Worm (Caenorhabditis elegans) whole organism, L4 larva: ENCODE results near the gene ZK177.9.
A peak's percentile ranks its signal among the peaks of the same experiment; 100 is the strongest.

Source experiments
- D1046.2 ChIP-seq: fragments of 200-800 bp; sonication (Bioruptor generic); IDR thresholded peaks from 2 replicates; pipeline ENCODE4 v1.3.6; 2022; ENCODE audit warnings: missing genetic modification characterization, missing compliant biosample characterization
- F44E2.7 ChIP-seq: fragments of 200-800 bp; sonication (Bioruptor generic); IDR thresholded peaks from 2 replicates; pipeline ENCODE4 v2.1.2; 2022; ENCODE audit warnings: missing genetic modification characterization, missing compliant biosample characterization
- ZK337.2 ChIP-seq: fragments of 200-800 bp; sonication (Bioruptor generic); IDR thresholded peaks from 2 replicates; pipeline ENCODE4 v1.3.6; 2022; ENCODE audit warnings: missing genetic modification reagents, missing genetic modification characterization, missing compliant biosample characterization
- aha-1 ChIP-seq: fragments of 150-350 bp; peaks from one replicate; lab custom pipeline; 2014; ENCODE audit warnings: missing biosample characterization, missing genetic modification characterization
- aly-2 ChIP-seq: sonication (generic microtip); optimal IDR thresholded peaks from 2 replicates; lab custom pipeline; 2018; ENCODE audit warnings: missing biosample characterization, missing genetic modification characterization
- arid-1 ChIP-seq: fragments of 200-800 bp; sonication (Bioruptor generic); conservative IDR thresholded peaks from 2 replicates; pipeline ENCODE4 v1.3.6; 2022; ENCODE audit warnings: missing genetic modification reagents, missing genetic modification characterization, missing compliant biosample characterization
- attf-4 ChIP-seq: sonication (generic microtip); optimal IDR thresholded peaks from 3 replicates; lab custom pipeline; 2017; ENCODE audit warnings: missing biosample characterization, missing genetic modification characterization
- ceh-44 ChIP-seq: fragments of 200-800 bp; sonication (Bioruptor generic); IDR thresholded peaks from 2 replicates; pipeline ENCODE4 v1.3.6; 2022; ENCODE audit warnings: missing genetic modification reagents, missing genetic modification characterization, missing compliant biosample characterization
- ceh-62 ChIP-seq: sonication (generic microtip); optimal IDR thresholded peaks from 2 replicates; lab custom pipeline; 2017; ENCODE audit warnings: missing biosample characterization, missing genetic modification characterization
- daf-12 ChIP-seq: fragments of 150-350 bp; optimal IDR thresholded peaks from 2 replicates; lab custom pipeline; 2014; ENCODE audit warnings: missing biosample characterization, missing genetic modification reagents, missing genetic modification characterization
- daf-16 ChIP-seq, 3 experiments: sonication (generic microtip); optimal IDR thresholded peaks; 2 replicates each; lab custom pipeline; 2016 to 2017; ENCODE audit warnings: missing genetic modification characterization in 3 of 3, missing genetic modification reagents in 3 of 3, mild to moderate bottlenecking in 2 of 3, missing compliant biosample characterization in 2 of 3, missing biosample characterization in 1 of 3, moderate library complexity in 1 of 3
- dpl-1 ChIP-seq: fragments of 150-350 bp; optimal IDR thresholded peaks from 2 replicates; lab custom pipeline; 2014; ENCODE audit warnings: missing biosample characterization, missing genetic modification reagents, missing genetic modification characterization
- duxl-1 ChIP-seq: sonication (generic microtip); optimal IDR thresholded peaks from 2 replicates; lab custom pipeline; 2016; ENCODE audit warnings: mild to moderate bottlenecking, missing genetic modification characterization, moderate library complexity, missing compliant biosample characterization; ENCODE audit not compliant: poor library complexity
- dve-1 ChIP-seq: sonication (generic microtip); optimal IDR thresholded peaks from 2 replicates; lab custom pipeline; 2017; ENCODE audit warnings: antibody characterized with exemption, mild to moderate bottlenecking, missing genetic modification characterization, missing compliant biosample characterization; ENCODE audit not compliant: insufficient read depth
- egl-27 ChIP-seq: sonication (generic microtip); optimal IDR thresholded peaks from 3 replicates; lab custom pipeline; 2017; ENCODE audit warnings: missing biosample characterization, missing genetic modification reagents, missing genetic modification characterization
- hif-1 ChIP-seq, 2 experiments: sonication (generic microtip); optimal IDR thresholded peaks; 2 replicates each; lab custom pipeline; 2016 to 2017; ENCODE audit warnings: missing compliant biosample characterization in 2 of 2, missing genetic modification characterization in 2 of 2, missing genetic modification reagents in 2 of 2, missing genotype in 2 of 2, mild to moderate bottlenecking in 1 of 2
- hlh-11 ChIP-seq: fragments of 200-800 bp; sonication (Bioruptor generic); optimal IDR thresholded peaks from 2 replicates; lab custom pipeline; 2018; ENCODE audit warnings: mild to moderate bottlenecking, missing genetic modification characterization, missing compliant biosample characterization
- hlh-30 ChIP-seq: sonication (generic microtip); optimal IDR thresholded peaks from 2 replicates; lab custom pipeline; 2017; ENCODE audit warnings: antibody characterized with exemption, mild to moderate bottlenecking, missing genetic modification characterization, missing compliant biosample characterization; ENCODE audit not compliant: insufficient read depth
- lin-15B ChIP-seq: fragments of 150-350 bp; sonication (generic microtip); optimal IDR thresholded peaks from 3 replicates; lab custom pipeline; 2014; ENCODE audit warnings: missing biosample characterization, missing genetic modification characterization
- mdl-1 ChIP-seq, 2 experiments: fragments of 150-350 bp in 1 of 2; sonication (generic microtip) in 1 of 2; optimal IDR thresholded peaks; 2 replicates each; lab custom pipeline; 2014 to 2017; ENCODE audit warnings: missing biosample characterization in 2 of 2, missing genetic modification characterization in 2 of 2
- mep-1 ChIP-seq: fragments of 150-350 bp; sonication (generic microtip); optimal IDR thresholded peaks from 3 replicates; lab custom pipeline; 2014; ENCODE audit warnings: missing biosample characterization, missing genetic modification characterization
- mxl-3 ChIP-seq: fragments of 200-800 bp; sonication (Bioruptor generic); optimal IDR thresholded peaks from 2 replicates; lab custom pipeline; 2018; ENCODE audit warnings: mild to moderate bottlenecking, missing genetic modification characterization, missing compliant biosample characterization
- nhr-10 ChIP-seq: fragments of 150-350 bp; optimal IDR thresholded peaks from 2 replicates; lab custom pipeline; 2014; ENCODE audit warnings: missing biosample characterization, missing genetic modification characterization
- nhr-102 ChIP-seq: sonication (generic microtip); optimal IDR thresholded peaks from 2 replicates; lab custom pipeline; 2016; ENCODE audit warnings: mild to moderate bottlenecking, missing genetic modification characterization, moderate library complexity, missing compliant biosample characterization
- nhr-11 ChIP-seq: fragments of 150-350 bp; optimal IDR thresholded peaks from 2 replicates; lab custom pipeline; 2014; ENCODE audit warnings: missing biosample characterization, missing genetic modification characterization
- nhr-237 ChIP-seq: sonication (generic microtip); optimal IDR thresholded peaks from 2 replicates; lab custom pipeline; 2017; ENCODE audit warnings: missing biosample characterization, missing genetic modification characterization
- nhr-25 ChIP-seq: sonication (generic microtip); optimal IDR thresholded peaks from 2 replicates; lab custom pipeline; 2017; ENCODE audit warnings: missing genetic modification characterization, mild to moderate bottlenecking, missing compliant biosample characterization, antibody characterized with exemption, moderate library complexity, borderline replicate concordance; ENCODE audit not compliant: insufficient read depth
- nhr-28 ChIP-seq: fragments of 150-350 bp; optimal IDR thresholded peaks from 2 replicates; lab custom pipeline; 2014; ENCODE audit warnings: missing biosample characterization, missing genetic modification characterization
- nhr-42 ChIP-seq: fragments of 200-800 bp; sonication (Bioruptor generic); IDR thresholded peaks from 2 replicates; pipeline ENCODE4 v1.3.6; 2022; ENCODE audit warnings: missing genetic modification characterization, missing compliant biosample characterization
- nhr-6 ChIP-seq: fragments of 150-350 bp; optimal IDR thresholded peaks from 2 replicates; lab custom pipeline; 2014; ENCODE audit warnings: missing biosample characterization, missing genetic modification characterization
- nhr-76 ChIP-seq: fragments of 150-350 bp; optimal IDR thresholded peaks from 2 replicates; lab custom pipeline; 2014; ENCODE audit warnings: missing biosample characterization, missing genetic modification characterization
- nhr-77 ChIP-seq: fragments of 150-350 bp; optimal IDR thresholded peaks from 2 replicates; lab custom pipeline; 2014; ENCODE audit warnings: missing biosample characterization, missing genetic modification characterization
- rbr-2 ChIP-seq: sonication (generic microtip); optimal IDR thresholded peaks from 2 replicates; lab custom pipeline; 2016; ENCODE audit warnings: missing genotype, missing genetic modification characterization, missing compliant biosample characterization
- saeg-2 ChIP-seq: fragments of 200-800 bp; sonication (Bioruptor generic); IDR thresholded peaks from 2 replicates; pipeline ENCODE4 v1.3.6; 2022; ENCODE audit warnings: missing genetic modification reagents, missing genetic modification characterization, missing compliant biosample characterization
- skn-1 ChIP-seq: fragments of 150-350 bp; optimal IDR thresholded peaks from 2 replicates; lab custom pipeline; 2014; ENCODE audit warnings: missing biosample characterization, missing genetic modification characterization
- spr-1 ChIP-seq: sonication (generic microtip); optimal IDR thresholded peaks from 2 replicates; lab custom pipeline; 2016; ENCODE audit warnings: mild to moderate bottlenecking, missing genetic modification characterization, missing compliant biosample characterization
- tra-1 ChIP-seq: fragments of 200-800 bp; sonication (Bioruptor generic); IDR thresholded peaks from 2 replicates; pipeline ENCODE4 v1.3.6; 2022; ENCODE audit warnings: missing genetic modification reagents, missing genetic modification characterization, missing compliant biosample characterization
- unc-130 ChIP-seq: sonication (generic microtip); optimal IDR thresholded peaks from 2 replicates; lab custom pipeline; 2016; ENCODE audit warnings: missing genetic modification reagents, missing genetic modification characterization, missing compliant biosample characterization
- zip-11 ChIP-seq: fragments of 200-800 bp; sonication (Bioruptor generic); IDR thresholded peaks from 2 replicates; pipeline ENCODE4 v1.3.6; 2022; ENCODE audit warnings: missing genetic modification characterization, missing compliant biosample characterization

ZK177.9 gene

ce11 chrII:5496375-5496774 is 21.2 kb downstream of the ZK177.9 start, which contains the start of gene F12A10.1:
Gene F12A10.1, plus strand, starts transcription at chrII:5496540.
- TF ChIP-seq daf-16 (GFP tag; optimal IDR thresholded peaks at IDR 0.05; lab: Kevin White, UChicago) (no peak), daf-16 (tag; optimal IDR thresholded peaks at IDR 0.05; lab: Kevin White, UChicago) (no peak), tra-1 (GFP tag; lab: Robert Waterston, UW) (no peak), D1046.2 (no peak), ceh-62 (tag; lab: Kevin White, UChicago) (no peak), nhr-28 (peak; percentile 77), duxl-1 (tag; lab: Kevin White, UChicago) (no peak), nhr-42 (GFP tag; lab: Robert Waterston, UW) (no peak), hlh-11 (tag; lab: Kevin White, UChicago) (peak; percentile 30), nhr-11 (no peak), unc-130 (no peak), lin-15B (tag; lab: Kevin White, UChicago) (no peak), aha-1 (tag; lab: Kevin White, UChicago) (no peak), nhr-102 (tag; lab: Kevin White, UChicago) (no peak), nhr-237 (tag; lab: Kevin White, UChicago) (no peak), mxl-3 (GFP tag; lab: Kevin White, UChicago) (no peak), aly-2 (no peak), skn-1 (tag; lab: Kevin White, UChicago) (no peak), attf-4 (no peak)

ce11 chrII:5494405-5494804 is 23.1 kb downstream of the ZK177.9 start, which contains the start of gene F12A10.6:
Gene F12A10.6, minus strand, starts transcription at chrII:5494505.
- TF ChIP-seq nhr-11, result no peak
- TF ChIP-seq hif-1 (tag; optimal IDR thresholded peaks at IDR 0.05; lab: Kevin White, UChicago), result no peak
- no peak for TF ChIP-seq nhr-77 (tag; lab: Kevin White, UChicago)
- no peak for TF ChIP-seq nhr-76
- no peak for TF ChIP-seq nhr-42 (GFP tag; lab: Robert Waterston, UW)
- no peak for TF ChIP-seq saeg-2 (GFP tag; lab: Robert Waterston, UW)
- TF ChIP-seq nhr-102 (tag; lab: Kevin White, UChicago), result no peak
- no peak for TF ChIP-seq ZK337.2 (GFP tag; lab: Robert Waterston, UW)
- no peak for TF ChIP-seq rbr-2 (tag; lab: Kevin White, UChicago)
- TF ChIP-seq mdl-1 (tag; optimal IDR thresholded peaks at IDR 0.05; lab: Kevin White, UChicago), result no peak
- TF ChIP-seq ceh-62 (tag; lab: Kevin White, UChicago), result no peak
- TF ChIP-seq nhr-10, result no peak
- no peak for TF ChIP-seq nhr-28
- TF ChIP-seq arid-1 (GFP tag; lab: Robert Waterston, UW), result no peak
- no peak for TF ChIP-seq aly-2
- no peak for TF ChIP-seq spr-1 (tag; lab: Kevin White, UChicago)
- TF ChIP-seq egl-27, result no peak
- no peak for TF ChIP-seq duxl-1 (tag; lab: Kevin White, UChicago)
- no peak for TF ChIP-seq ceh-44 (GFP tag; lab: Robert Waterston, UW)
- TF ChIP-seq dve-1, result no peak

- TF ChIP-seq nhr-6 (tag; lab: Kevin White, UChicago), result no peak
- no peak for TF ChIP-seq dpl-1
- TF ChIP-seq daf-12 (tag; lab: Kevin White, UChicago), result no peak
- TF ChIP-seq zip-11 (GFP tag; lab: Robert Waterston, UW), result no peak
- no peak for TF ChIP-seq aly-2
- no peak for TF ChIP-seq attf-4
- TF ChIP-seq nhr-25 (tag; lab: Kevin White, UChicago), result no peak
- TF ChIP-seq mep-1 (tag; lab: Kevin White, UChicago), result no peak
- no peak for TF ChIP-seq hlh-30 (tag; lab: Kevin White, UChicago)
- TF ChIP-seq F44E2.7, result no peak
- no peak for TF ChIP-seq daf-16 (GFP tag; optimal IDR thresholded peaks at IDR 0.05; lab: Kevin White, UChicago)
- TF ChIP-seq daf-16 (tag; optimal IDR thresholded peaks at IDR 0.05; lab: Kevin White, UChicago), result no peak
Observed at ce11 chrII:5487844-5488243, 29.7 kb downstream of the ZK177.9 start, which contains the start of gene nep-5. Gene nep-5, plus strand, starts transcription at chrII:5488144.
